Fruit fly (Drosophila melanogaster) whole organism, embryonic: ENCODE data around the gene MBD-like.

Experiments used
- Atf-2 ChIP-seq: fragments of 200-800 bp; sonication (Bioruptor generic); optimal IDR thresholded peaks from 2 replicates; lab custom pipeline; 2016; ENCODE audit warnings: missing biosample characterization, missing genetic modification characterization
- Awh ChIP-seq: fragments of 200-800 bp; sonication (Bioruptor generic); IDR thresholded peaks from 2 replicates; pipeline ENCODE4, ENCODE4 v1.3.6; 2022; ENCODE audit warnings: missing biosample characterization, missing genetic modification characterization
- CG10274 ChIP-seq: fragments of 200-800 bp; sonication (Bioruptor generic); optimal IDR thresholded peaks from 3 replicates; lab custom pipeline; 2017; ENCODE audit warnings: missing biosample characterization, mild to moderate bottlenecking, missing genetic modification characterization
- CG11247 ChIP-seq: fragments of 200-800 bp; sonication (Bioruptor generic); IDR thresholded peaks from 2 replicates; pipeline ENCODE4 v1.3.6; 2022; ENCODE audit warnings: missing biosample characterization, missing genetic modification characterization
- CG11696 ChIP-seq: fragments of 200-800 bp; sonication (Bioruptor generic); IDR thresholded peaks from 2 replicates; pipeline ENCODE4 v1.3.6; 2022; ENCODE audit warnings: missing biosample characterization, missing genetic modification characterization
- CG12219 ChIP-seq: fragments of 200-800 bp; sonication (Bioruptor generic); optimal IDR thresholded peaks from 3 replicates; lab custom pipeline; 2018; ENCODE audit warnings: missing biosample characterization, mild to moderate bottlenecking, missing genetic modification characterization
- CG14710 ChIP-seq: fragments of 200-800 bp; sonication (Bioruptor generic); optimal IDR thresholded peaks from 3 replicates; lab custom pipeline; 2019; ENCODE audit warnings: missing biosample characterization, mild to moderate bottlenecking, missing genetic modification characterization, moderate library complexity
- CG1602 ChIP-seq: fragments of 200-800 bp; sonication (Bioruptor generic); optimal IDR thresholded peaks from 3 replicates; lab custom pipeline; 2016; ENCODE audit warnings: missing biosample characterization, missing genetic modification characterization
- CG1832 ChIP-seq: fragments of 200-800 bp; sonication (Bioruptor generic); optimal IDR thresholded peaks from 2 replicates; lab custom pipeline; 2017; ENCODE audit warnings: missing biosample characterization, mild to moderate bottlenecking, missing genetic modification characterization, inconsistent platforms
- CG18619 ChIP-seq: fragments of 200-800 bp; sonication (Bioruptor generic); optimal IDR thresholded peaks from 3 replicates; lab custom pipeline; 2017; ENCODE audit warnings: missing biosample characterization, mild to moderate bottlenecking, missing genetic modification characterization
- CG2875 ChIP-seq: fragments of 200-800 bp; sonication (Bioruptor generic); optimal IDR thresholded peaks from 2 replicates; lab custom pipeline; 2017; ENCODE audit warnings: missing biosample characterization, mild to moderate bottlenecking, missing genetic modification characterization, missing genetic modification reagents
- CG30431 ChIP-seq: fragments of 200-800 bp; sonication (Bioruptor generic); optimal IDR thresholded peaks from 2 replicates; lab custom pipeline; 2017; ENCODE audit warnings: missing biosample characterization, missing genetic modification characterization
- CG34422 ChIP-seq: fragments of 200-800 bp; sonication (Bioruptor generic); IDR thresholded peaks from 3 replicates; pipeline ENCODE4 v1.3.6; 2022; ENCODE audit warnings: missing biosample characterization, missing genetic modification characterization
- CG42726 ChIP-seq: fragments of 200-800 bp; sonication (Bioruptor generic); IDR thresholded peaks from 2 replicates; pipeline ENCODE4 v1.3.6; 2022; ENCODE audit warnings: missing biosample characterization, missing genetic modification characterization; ENCODE audit not compliant: partially characterized antibody
- CG43689 ChIP-seq: fragments of 200-800 bp; sonication (Bioruptor generic); IDR thresholded peaks from 2 replicates; pipeline ENCODE4 v1.3.6; 2022; ENCODE audit warnings: missing biosample characterization, missing genetic modification characterization
- CG5245 ChIP-seq: fragments of 200-800 bp; sonication (Bioruptor generic); optimal IDR thresholded peaks from 3 replicates; lab custom pipeline; 2016; ENCODE audit warnings: missing biosample characterization, missing genetic modification characterization
- CG6791 ChIP-seq: fragments of 200-800 bp; sonication (Bioruptor generic); IDR thresholded peaks from 3 replicates; pipeline ENCODE4 v1.3.6; 2022; ENCODE audit warnings: missing biosample characterization, missing genetic modification characterization; ENCODE audit not compliant: partially characterized antibody
- CG7786 ChIP-seq: fragments of 200-800 bp; sonication (Bioruptor generic); optimal IDR thresholded peaks from 2 replicates; lab custom pipeline; 2016; ENCODE audit warnings: missing biosample characterization, missing genetic modification characterization
- CG8478 ChIP-seq: fragments of >200 bp; optimal IDR thresholded peaks from 2 replicates; lab custom pipeline; 2018
- CG9437 ChIP-seq: fragments of 200-800 bp; sonication (Bioruptor generic); optimal IDR thresholded peaks from 2 replicates; lab custom pipeline; 2018; ENCODE audit warnings: missing biosample characterization, mild to moderate bottlenecking, missing genetic modification characterization
- CG9817 ChIP-seq: fragments of 200-800 bp; sonication (Bioruptor generic); optimal IDR thresholded peaks from 2 replicates; lab custom pipeline; 2018; ENCODE audit warnings: missing biosample characterization, mild to moderate bottlenecking, missing genetic modification characterization, moderate library complexity
- CTCF ChIP-seq: fragments of 200-800 bp; sonication (Bioruptor generic); optimal IDR thresholded peaks from 2 replicates; lab custom pipeline; 2017; ENCODE audit warnings: missing biosample characterization, mild to moderate bottlenecking, missing genetic modification characterization, moderate library complexity
- Hmx ChIP-seq: fragments of 200-800 bp; sonication (Bioruptor generic); optimal IDR thresholded peaks from 2 replicates; lab custom pipeline; 2016; ENCODE audit warnings: missing biosample characterization, missing genetic modification characterization
- Hr39 ChIP-seq: fragments of >200 bp; optimal IDR thresholded peaks from 2 replicates; lab custom pipeline; 2017
- Hr78 ChIP-seq, 2 experiments: fragments of 200-800 bp in 1 of 2; fragments of >200 bp in 1 of 2; sonication (Bioruptor generic) in 1 of 2; optimal IDR thresholded peaks; 2 replicates each; lab custom pipeline; 2017 to 2019; ENCODE audit warnings: missing biosample characterization in 2 of 2, missing genetic modification characterization in 2 of 2, mild to moderate bottlenecking in 1 of 2, moderate library complexity in 1 of 2
- Hsf ChIP-seq: fragments of 200-800 bp; sonication (Bioruptor generic); optimal IDR thresholded peaks from 3 replicates; lab custom pipeline; 2016; ENCODE audit warnings: missing biosample characterization, missing genetic modification characterization
- Jarid2 ChIP-seq: fragments of 200-800 bp; sonication (Bioruptor generic); optimal IDR thresholded peaks from 3 replicates; lab custom pipeline; 2017; ENCODE audit warnings: mild to moderate bottlenecking, missing biosample characterization, missing genetic modification reagents, missing genetic modification characterization
- Nf-YA ChIP-seq: fragments of 200-800 bp; sonication (Bioruptor generic); IDR thresholded peaks from 2 replicates; pipeline ENCODE4 v1.3.6; 2022; ENCODE audit warnings: missing biosample characterization, missing genetic modification characterization
- Oaz ChIP-seq: fragments of 200-800 bp; sonication (Bioruptor generic); IDR thresholded peaks from 2 replicates; pipeline ENCODE4 v1.3.6; 2022; ENCODE audit warnings: missing biosample characterization, missing genetic modification characterization
- Pdp1 ChIP-seq, 2 experiments: fragments of 200-800 bp; sonication (Bioruptor generic); optimal IDR thresholded peaks; 3 replicates each; lab custom pipeline; 2016; ENCODE audit warnings: missing biosample characterization in 2 of 2, missing genetic modification characterization in 2 of 2, mild to moderate bottlenecking in 1 of 2, moderate library complexity in 1 of 2
- Poxn ChIP-seq: fragments of 200-800 bp; sonication (Bioruptor generic); IDR thresholded peaks from 2 replicates; pipeline ENCODE4 v1.3.6; 2022; ENCODE audit warnings: missing biosample characterization, missing genetic modification characterization
- Six4 ChIP-seq: fragments of 200-800 bp; sonication (Bioruptor generic); optimal IDR thresholded peaks from 2 replicates; lab custom pipeline; 2016; ENCODE audit warnings: missing biosample characterization, missing genetic modification characterization
- Sox100B ChIP-seq: fragments of 200-800 bp; sonication (Bioruptor generic); optimal IDR thresholded peaks from 3 replicates; lab custom pipeline; 2018; ENCODE audit warnings: missing biosample characterization, mild to moderate bottlenecking, missing genetic modification characterization
- Taf1 ChIP-seq: fragments of 200-800 bp; sonication (Bioruptor generic); IDR thresholded peaks from 2 replicates; pipeline ENCODE4 v1.3.6; 2022; ENCODE audit warnings: missing biosample characterization, missing genetic modification characterization
- Xbp1 ChIP-seq: fragments of 200-800 bp; sonication (Bioruptor generic); optimal IDR thresholded peaks from 3 replicates; lab custom pipeline; 2016; ENCODE audit warnings: missing biosample characterization, mild to moderate bottlenecking, missing genetic modification characterization
- bowl ChIP-seq: fragments of 200-800 bp; sonication (Bioruptor generic); IDR thresholded peaks from 2 replicates; pipeline ENCODE4 v1.3.6; 2022; ENCODE audit warnings: missing biosample characterization, missing genetic modification characterization
- crc ChIP-seq: fragments of 200-800 bp; sonication (Bioruptor generic); optimal IDR thresholded peaks from 2 replicates; lab custom pipeline; 2016; ENCODE audit warnings: missing biosample characterization, missing genetic modification characterization
- crol ChIP-seq: fragments of 200-800 bp; sonication (Bioruptor generic); IDR thresholded peaks from 2 replicates; pipeline ENCODE4 v1.3.6; 2022; ENCODE audit warnings: missing biosample characterization, missing genetic modification characterization
- emc ChIP-seq: fragments of 200-800 bp; sonication (Bioruptor generic); optimal IDR thresholded peaks from 2 replicates; lab custom pipeline; 2016; ENCODE audit warnings: missing biosample characterization, missing genetic modification characterization
- gcm ChIP-seq: fragments of 200-800 bp; sonication (Bioruptor generic); optimal IDR thresholded peaks from 2 replicates; lab custom pipeline; 2019; ENCODE audit warnings: missing biosample characterization, mild to moderate bottlenecking, missing genetic modification characterization, moderate library complexity
- gt ChIP-seq: fragments of 200-800 bp; sonication (Bioruptor generic); IDR thresholded peaks from 2 replicates; pipeline ENCODE4 v1.3.6; 2022; ENCODE audit warnings: missing biosample characterization, missing genetic modification characterization
- jigr1 ChIP-seq: fragments of 200-800 bp; sonication (Bioruptor generic); IDR thresholded peaks from 3 replicates; pipeline ENCODE4 v1.3.6; 2022; ENCODE audit warnings: missing biosample characterization, missing genetic modification characterization
- kay ChIP-seq: fragments of 200-800 bp; sonication (Bioruptor generic); optimal IDR thresholded peaks from 2 replicates; lab custom pipeline; 2016; ENCODE audit warnings: missing biosample characterization, missing genetic modification characterization
- lov ChIP-seq, 2 experiments: fragments of 200-800 bp in 1 of 2; fragments of >200 bp in 1 of 2; sonication (Bioruptor generic) in 1 of 2; IDR thresholded peaks in 1 of 2; optimal IDR thresholded peaks in 1 of 2; 2 replicates in 1 of 2; 3 replicates in 1 of 2; pipeline versions ENCODE4 v1.3.6 to Lab custom; 2017 to 2022; ENCODE audit warnings: missing biosample characterization in 1 of 2, missing genetic modification characterization in 1 of 2
- nerfin-1 ChIP-seq: fragments of 200-800 bp; sonication (Bioruptor generic); optimal IDR thresholded peaks from 3 replicates; lab custom pipeline; 2019; ENCODE audit warnings: missing biosample characterization, mild to moderate bottlenecking, missing genetic modification characterization, moderate library complexity
- onecut ChIP-seq: fragments of 200-800 bp; sonication (Bioruptor generic); IDR thresholded peaks from 2 replicates; pipeline ENCODE4 v1.3.6; 2022; ENCODE audit warnings: missing biosample characterization, missing genetic modification characterization
- pb ChIP-seq: fragments of 200-800 bp; sonication (Bioruptor generic); optimal IDR thresholded peaks from 3 replicates; lab custom pipeline; 2016; ENCODE audit warnings: missing biosample characterization, missing genetic modification characterization
- pros ChIP-seq: fragments of 200-800 bp; sonication (Bioruptor generic); optimal IDR thresholded peaks from 3 replicates; lab custom pipeline; 2019; ENCODE audit warnings: missing biosample characterization, mild to moderate bottlenecking, missing genetic modification characterization, moderate library complexity
- ranshi ChIP-seq: fragments of 200-800 bp; sonication (Bioruptor generic); IDR thresholded peaks from 2 replicates; pipeline ENCODE4 v1.3.6; 2022; ENCODE audit warnings: missing biosample characterization, missing genetic modification characterization
- sd ChIP-seq: fragments of 200-800 bp; sonication (Bioruptor generic); optimal IDR thresholded peaks from 3 replicates; lab custom pipeline; 2018; ENCODE audit warnings: missing biosample characterization, mild to moderate bottlenecking, missing genetic modification characterization, moderate library complexity
- tio ChIP-seq: fragments of 200-800 bp; sonication (Bioruptor generic); optimal IDR thresholded peaks from 2 replicates; lab custom pipeline; 2017; ENCODE audit warnings: missing biosample characterization, missing genetic modification characterization, inconsistent platforms
- unc-4 ChIP-seq: fragments of 200-800 bp; sonication (Bioruptor generic); IDR thresholded peaks from 2 replicates; pipeline ENCODE4 v1.3.6; 2022; ENCODE audit warnings: missing biosample characterization, missing genetic modification characterization; ENCODE audit not compliant: partially characterized antibody

The MBD-like gene

dm6 chr3R:9515860-9516344 lies 43.7 kb upstream of the MBD-like start, which contains the start of the genes mRpL47, CG8176 and Kdm3 (continued):
- TF ChIP-seq Hsf (peak; percentile 66), CG14710 (tag; lab: Kevin White, UChicago) (peak; percentile 86), crc (GFP tag; lab: Kevin White, UChicago) (no peak), Sox100B (GFP tag; lab: Kevin White, UChicago) (no peak), Taf1 (GFP tag; lab: Robert Waterston, UW) (no peak), tio (GFP tag; lab: Kevin White, UChicago) (no peak), CG6791 (GFP tag; lab: Robert Waterston, UW) (no peak), CG11247 (GFP tag; lab: Robert Waterston, UW) (no peak), CG34422 (GFP tag; lab: Robert Waterston, UW) (no peak), Oaz (no peak), CG1832 (no peak), pros (GFP tag; lab: Kevin White, UChicago) (no peak), CG2875 (GFP tag; lab: Kevin White, UChicago) (no peak), CG30431 (GFP tag; lab: Kevin White, UChicago) (peak; percentile 19), Six4 (GFP tag; lab: Kevin White, UChicago) (no peak), CG9817 (tag; lab: Kevin White, UChicago) (peak; percentile 58), gt (no peak), Awh (GFP tag; lab: Robert Waterston, UW) (no peak), unc-4 (no peak), CG11696 (no peak), crol (GFP tag; lab: Robert Waterston, UW) (no peak), CG12219 (GFP tag; lab: Kevin White, UChicago) (no peak), emc (GFP tag; lab: Kevin White, UChicago) (peak; percentile 43), lov (optimal IDR thresholded peaks at IDR 0.05; lab: Kevin White, UChicago) (no peak), lov (GFP tag; IDR thresholded peaks at IDR 0.05; lab: Robert Waterston, UW) (no peak), Atf-2 (GFP tag; lab: Kevin White, UChicago) (peak; percentile 61), CG9437 (GFP tag; lab: Kevin White, UChicago) (no peak), Hr78 (GFP tag; optimal IDR thresholded peaks at IDR 0.05; lab: Kevin White, UChicago) (no peak), bowl (GFP tag; lab: Robert Waterston, UW) (no peak), Hmx (GFP tag; lab: Kevin White, UChicago) (no peak), CG18619 (GFP tag; lab: Kevin White, UChicago) (peak; percentile 2), Jarid2 (GFP tag; lab: Kevin White, UChicago) (no peak), onecut (peak; percentile 91), CG1602 (peak; percentile 38), Hr39 (lab: Kevin White, UChicago) (no peak), nerfin-1 (tag; lab: Kevin White, UChicago) (peak; percentile 81), Poxn (GFP tag; lab: Robert Waterston, UW) (no peak), Pdp1 (GFP tag; optimal IDR thresholded peaks at IDR 0.05; lab: Kevin White, UChicago) (peak; percentile 64 to 97), ranshi (GFP tag; lab: Robert Waterston, UW) (no peak), jigr1 (GFP tag; lab: Robert Waterston, UW) (no peak), CG10274 (no peak), CG43689 (no peak), CG7786 (GFP tag; lab: Kevin White, UChicago) (peak; percentile 72), kay (GFP tag; lab: Kevin White, UChicago) (no peak), Nf-YA (GFP tag; lab: Robert Waterston, UW) (no peak), CTCF (GFP tag; lab: Kevin White, UChicago) (peak; percentile 45), CG8478 (lab: Kevin White, UChicago) (peak; percentile 54), CG42726 (GFP tag; lab: Robert Waterston, UW) (no peak), CG5245 (GFP tag; lab: Kevin White, UChicago) (peak; percentile 37), Xbp1 (peak; percentile 71), pb (GFP tag; lab: Kevin White, UChicago) (peak; percentile 33), sd (peak; percentile 87), gcm (GFP tag; lab: Kevin White, UChicago) (no peak)
